4 fruit fly cellular contexts compared by ENCODE assay signal in the genomic region with DNA sequence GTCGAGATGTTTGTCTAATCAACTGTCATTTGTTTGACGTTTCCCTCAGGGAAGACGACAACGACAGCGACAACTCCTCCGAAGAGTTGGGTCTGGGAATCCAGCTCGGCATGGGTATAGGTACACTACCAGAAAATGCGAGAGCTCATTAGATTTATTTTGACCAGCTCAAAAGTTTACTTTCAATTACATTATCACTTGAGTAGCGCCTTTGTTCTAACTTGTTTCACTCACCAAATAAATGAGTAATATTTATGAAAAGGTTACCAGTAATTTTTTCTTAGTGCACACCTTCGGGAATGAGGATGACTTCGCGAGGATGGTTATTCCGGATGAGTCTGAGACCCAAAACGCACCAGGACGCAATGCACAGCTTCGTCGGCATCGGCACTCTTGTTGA.
TF ChIP-seq lines count a peak whose summit lies in the region.

No protein-coding gene starts in this region.

- TF ChIP-seq CTCF in whole organism, embryonic (GFP tag; optimal IDR thresholded peaks at IDR 0.05; lab: Kevin White, UChicago) = peak; percentile 18

TF ChIP-seq in whole organism, embryonic, 481 proteins besides CTCF, POLR2A, EP300 and RAD21 (continues in another document):
- TF ChIP-seq Hr78 (GFP tag; optimal IDR thresholded peaks at IDR 0.05; lab: Kevin White, UChicago) = no peak
- no peak for TF ChIP-seq Sry-δ (GFP tag; optimal IDR thresholded peaks at IDR 0.05; lab: Kevin White, UChicago)
- TF ChIP-seq gt (GFP tag; IDR thresholded peaks at IDR 0.05; lab: Robert Waterston, UW) = no peak
- no peak for TF ChIP-seq prd (optimal IDR thresholded peaks at IDR 0.05; lab: Kevin White, UChicago)
- TF ChIP-seq prd (GFP tag; IDR thresholded peaks at IDR 0.05; lab: Robert Waterston, UW) = peak; percentile 70; the same call in 2 of the 3 replicates
- peak; percentile 49 for TF ChIP-seq CG18262 (tag; optimal IDR thresholded peaks at IDR 0.05; lab: Kevin White, UChicago)
- peak; percentile 46; the same call in 1 of the 2 replicates for TF ChIP-seq CG17328 (GFP tag; IDR thresholded peaks at IDR 0.05; lab: Robert Waterston, UW)
- no peak for TF ChIP-seq CG18011 (GFP tag; optimal IDR thresholded peaks at IDR 0.05; lab: Kevin White, UChicago)
- no peak; the same call in 1 of the 2 replicates for TF ChIP-seq MBD-R2 (GFP tag; IDR thresholded peaks at IDR 0.05; lab: Robert Waterston, UW)
- TF ChIP-seq Elba2 (GFP tag; optimal IDR thresholded peaks at IDR 0.05; lab: Kevin White, UChicago) = no peak
- TF ChIP-seq CG9817 (tag; optimal IDR thresholded peaks at IDR 0.05; lab: Kevin White, UChicago) = peak; percentile 50
- TF ChIP-seq CG6689 (GFP tag; IDR thresholded peaks at IDR 0.05; lab: Robert Waterston, UW) = peak; percentile 40
- TF ChIP-seq Sox102F (GFP tag; optimal IDR thresholded peaks at IDR 0.05; lab: Kevin White, UChicago) = peak; percentile 68
- TF ChIP-seq CG11247 (GFP tag; IDR thresholded peaks at IDR 0.05; lab: Robert Waterston, UW) = no peak
- TF ChIP-seq CG34224 (GFP tag; IDR thresholded peaks at IDR 0.05; lab: Robert Waterston, UW; ENCODE audit: partially characterized antibody) = no peak
- peak; percentile 37 for TF ChIP-seq BtbVII (GFP tag; optimal IDR thresholded peaks at IDR 0.05; lab: Kevin White, UChicago)
- TF ChIP-seq Oaz (GFP tag; IDR thresholded peaks at IDR 0.05; lab: Robert Waterston, UW) = no peak
- no peak for TF ChIP-seq Neu2 (GFP tag; optimal IDR thresholded peaks at IDR 0.05; lab: Kevin White, UChicago; ENCODE audit: borderline replicate concordance)
- TF ChIP-seq CG13296 (GFP tag; optimal IDR thresholded peaks at IDR 0.05; lab: Kevin White, UChicago) = peak; percentile 42
- no peak for TF ChIP-seq CG14860 (GFP tag; IDR thresholded peaks at IDR 0.05; lab: Robert Waterston, UW; ENCODE audit: partially characterized antibody)
- no peak for TF ChIP-seq GATAe (GFP tag; conservative IDR thresholded peaks at IDR 0.05; lab: Robert Waterston, UW)

TF ChIP-seq in whole organism, prepupa, 60 proteins besides CTCF, POLR2A, EP300 and RAD21 (continues in another document):
- peak; percentile 30 for TF ChIP-seq lz (GFP tag; optimal IDR thresholded peaks at IDR 0.05; lab: Kevin White, UChicago)
- peak; percentile 29 for TF ChIP-seq achi (GFP tag; optimal IDR thresholded peaks at IDR 0.05; lab: Kevin White, UChicago)
- peak; percentile 30; the same call in 1 of the 3 replicates for TF ChIP-seq CG6163 (GFP tag; IDR thresholded peaks at IDR 0.05; lab: Robert Waterston, UW)
- no peak for TF ChIP-seq Eip93F (GFP tag; optimal IDR thresholded peaks at IDR 0.05; lab: Kevin White, UChicago)
- TF ChIP-seq CG11902 (GFP tag; optimal IDR thresholded peaks at IDR 0.05; lab: Kevin White, UChicago) = no peak
- no peak for TF ChIP-seq CG32006 (GFP tag; optimal IDR thresholded peaks at IDR 0.05; lab: Kevin White, UChicago)
- TF ChIP-seq CG8632 (GFP tag; optimal IDR thresholded peaks at IDR 0.05; lab: Kevin White, UChicago) = no peak
- TF ChIP-seq eg (GFP tag; IDR thresholded peaks at IDR 0.05; lab: Robert Waterston, UW) = 0 out of 3 replicates have a peak, but pooled peaks have one; percentile 13
- peak; percentile 40 for TF ChIP-seq Hr39 (GFP tag; optimal IDR thresholded peaks at IDR 0.05; lab: Kevin White, UChicago)
- TF ChIP-seq CG6808 (GFP tag; optimal IDR thresholded peaks at IDR 0.05; lab: Kevin White, UChicago) = no peak
- peak; percentile 31 for TF ChIP-seq Eip75B (GFP tag; optimal IDR thresholded peaks at IDR 0.05; lab: Kevin White, UChicago)
- no peak for TF ChIP-seq dsx (GFP tag; optimal IDR thresholded peaks at IDR 0.05; lab: Kevin White, UChicago; ENCODE audit: poor library complexity, severe bottlenecking)
- TF ChIP-seq Sox15 (GFP tag; optimal IDR thresholded peaks at IDR 0.05; lab: Kevin White, UChicago) = no peak
- TF ChIP-seq CG9139 (GFP tag; optimal IDR thresholded peaks at IDR 0.05; lab: Kevin White, UChicago) = no peak
- peak; percentile 7 for TF ChIP-seq OdsH (GFP tag; optimal IDR thresholded peaks at IDR 0.05; lab: Kevin White, UChicago)
- peak; percentile 76 for TF ChIP-seq svp (GFP tag; lab: Kevin White, UChicago)
- TF ChIP-seq CG10631 (GFP tag; optimal IDR thresholded peaks at IDR 0.05; lab: Kevin White, UChicago) = peak; percentile 28
- TF ChIP-seq acj6 (GFP tag; optimal IDR thresholded peaks at IDR 0.05; lab: Kevin White, UChicago) = no peak
- no peak for TF ChIP-seq CG10669 (GFP tag; optimal IDR thresholded peaks at IDR 0.05; lab: Kevin White, UChicago)
- no peak for TF ChIP-seq CG7368 (GFP tag; optimal IDR thresholded peaks at IDR 0.05; lab: Kevin White, UChicago)
- peak; percentile 41 for TF ChIP-seq Met (GFP tag; optimal IDR thresholded peaks at IDR 0.05; lab: Kevin White, UChicago)
- no peak for TF ChIP-seq Gug (GFP tag; IDR thresholded peaks at IDR 0.05; lab: Robert Waterston, UW)

TF ChIP-seq in whole organism, pupa, 21 proteins besides CTCF, POLR2A, EP300 and RAD21:
- TF ChIP-seq CG4496 (GFP tag; IDR thresholded peaks at IDR 0.05; lab: Robert Waterston, UW) (peak; percentile 42; the same call in 1 of the 3 replicates), Pif1A (GFP tag; optimal IDR thresholded peaks at IDR 0.05; lab: Kevin White, UChicago) (peak; percentile 4), CG14655 (GFP tag; optimal IDR thresholded peaks at IDR 0.05; lab: Kevin White, UChicago) (peak; percentile 23), CG15710 (tag; optimal IDR thresholded peaks at IDR 0.05; lab: Kevin White, UChicago) (no peak), fd96Ca (GFP tag; IDR thresholded peaks at IDR 0.05; lab: Robert Waterston, UW) (no peak), CG8301 (tag; optimal IDR thresholded peaks at IDR 0.05; lab: Kevin White, UChicago) (no peak), Pif1B (GFP tag; optimal IDR thresholded peaks at IDR 0.05; lab: Kevin White, UChicago) (peak; percentile 1), CG17806 (tag; optimal IDR thresholded peaks at IDR 0.05; lab: Kevin White, UChicago) (peak; percentile 2), Ets98B (GFP tag; IDR thresholded peaks at IDR 0.05; lab: Robert Waterston, UW) (no peak), CG32121 (GFP tag; IDR thresholded peaks at IDR 0.05; lab: Robert Waterston, UW) (no peak), CG8159 (tag; optimal IDR thresholded peaks at IDR 0.05; lab: Kevin White, UChicago) (peak; percentile 24), Snoo (tag; optimal IDR thresholded peaks at IDR 0.05; lab: Kevin White, UChicago) (peak; percentile 15), CG9948 (tag; optimal IDR thresholded peaks at IDR 0.05; lab: Kevin White, UChicago) (peak; percentile 21)

TF ChIP-seq in whole organism, wandering third instar larva, 38 proteins besides CTCF, POLR2A, EP300 and RAD21 (continues in another document):
- TF ChIP-seq rgr (GFP tag; optimal IDR thresholded peaks at IDR 0.05; lab: Kevin White, UChicago) (peak; percentile 24), Jra (GFP tag; optimal IDR thresholded peaks at IDR 0.05; lab: Kevin White, UChicago) (no peak), Hnf4 (GFP tag; optimal IDR thresholded peaks at IDR 0.05; lab: Kevin White, UChicago) (no peak), Myc (optimal IDR thresholded peaks at IDR 0.05; lab: Kevin White, UChicago) (no peak), dl (GFP tag; optimal IDR thresholded peaks at IDR 0.05; lab: Kevin White, UChicago; ENCODE audit: insufficient read depth in 1 of 2, partially characterized antibody in 2 of 2) (no peak), OdsH (GFP tag; optimal IDR thresholded peaks at IDR 0.05; lab: Kevin White, UChicago) (peak; percentile 9), CG9705 (GFP tag; optimal IDR thresholded peaks at IDR 0.05; lab: Kevin White, UChicago) (no peak), psq (GFP tag; optimal IDR thresholded peaks at IDR 0.05; lab: Kevin White, UChicago) (no peak), Hr83 (GFP tag; optimal IDR thresholded peaks at IDR 0.05; lab: Kevin White, UChicago; ENCODE audit: poor library complexity, severe bottlenecking) (no peak), Hr78 (GFP tag; optimal IDR thresholded peaks at IDR 0.05; lab: Kevin White, UChicago) (no peak), Vsx2 (GFP tag; optimal IDR thresholded peaks at IDR 0.05; lab: Kevin White, UChicago; ENCODE audit: partially characterized antibody) (no peak), woc (GFP tag; optimal IDR thresholded peaks at IDR 0.05; lab: Kevin White, UChicago) (peak; percentile 10), ey (GFP tag; optimal IDR thresholded peaks at IDR 0.05; lab: Kevin White, UChicago) (peak; percentile 29), Rel (GFP tag; optimal IDR thresholded peaks at IDR 0.05; lab: Kevin White, UChicago) (no peak), Rel (tag; optimal IDR thresholded peaks at IDR 0.05; lab: Kevin White, UChicago) (no peak), N (GFP tag; optimal IDR thresholded peaks at IDR 0.05; lab: Kevin White, UChicago) (no peak), sv (GFP tag; optimal IDR thresholded peaks at IDR 0.05; lab: Kevin White, UChicago) (peak; percentile 2), tai (GFP tag; optimal IDR thresholded peaks at IDR 0.05; lab: Kevin White, UChicago) (no peak), GATAd (GFP tag; optimal IDR thresholded peaks at IDR 0.05; lab: Kevin White, UChicago) (no peak), br (GFP tag; optimal IDR thresholded peaks at IDR 0.05; lab: Kevin White, UChicago) (no peak), pan (optimal IDR thresholded peaks at IDR 0.05; lab: Kevin White, UChicago) (no peak), h (GFP tag; optimal IDR thresholded peaks at IDR 0.05; lab: Kevin White, UChicago) (peak; percentile 62), Dfd (GFP tag; optimal IDR thresholded peaks at IDR 0.05; lab: Kevin White, UChicago) (no peak), brk (GFP tag; optimal IDR thresholded peaks at IDR 0.05; lab: Kevin White, UChicago) (no peak), dmrt93B (GFP tag; optimal IDR thresholded peaks at IDR 0.05; lab: Kevin White, UChicago) (no peak), fru (GFP tag; optimal IDR thresholded peaks at IDR 0.05; lab: Kevin White, UChicago) (peak; percentile 54), Dif (GFP tag; optimal IDR thresholded peaks at IDR 0.05; lab: Kevin White, UChicago; ENCODE audit: partially characterized antibody) (no peak), jim (GFP tag; optimal IDR thresholded peaks at IDR 0.05; lab: Kevin White, UChicago) (no peak), lola (GFP tag; optimal IDR thresholded peaks at IDR 0.05; lab: Kevin White, UChicago) (no peak), foxo (GFP tag; optimal IDR thresholded peaks at IDR 0.05; lab: Kevin White, UChicago) (peak in 1 of 2 experiments; percentile 50), CG32264 (GFP tag; optimal IDR thresholded peaks at IDR 0.05; lab: Kevin White, UChicago) (no peak), dsf (GFP tag; optimal IDR thresholded peaks at IDR 0.05; lab: Kevin White, UChicago; ENCODE audit: borderline replicate concordance) (no peak), usp (GFP tag; optimal IDR thresholded peaks at IDR 0.05; lab: Kevin White, UChicago) (no peak), Abd-B (GFP tag; optimal IDR thresholded peaks at IDR 0.05; lab: Kevin White, UChicago) (no peak), Sp1 (GFP tag; optimal IDR thresholded peaks at IDR 0.05; lab: Kevin White, UChicago) (peak; percentile 15), Mio (GFP tag; optimal IDR thresholded peaks at IDR 0.05; lab: Kevin White, UChicago) (no peak), sage (GFP tag; optimal IDR thresholded peaks at IDR 0.05; lab: Kevin White, UChicago) (no peak)
